Fruit fly (Drosophila melanogaster) whole organism, prepupa: Measurements from ENCODE around the gene CG6765.

Source experiments
- CG31627 ChIP-seq: fragments of 200-800 bp; sonication (Bioruptor generic); optimal IDR thresholded peaks from 3 replicates; lab custom pipeline; 2016; ENCODE audit warnings: missing biosample characterization, missing genetic modification characterization
- CG3919 ChIP-seq: fragments of 200-800 bp; sonication (Bioruptor generic); optimal IDR thresholded peaks from 3 replicates; lab custom pipeline; 2016; ENCODE audit warnings: missing biosample characterization, missing genetic modification characterization
- CG6792 ChIP-seq: fragments of 200-800 bp; sonication (Bioruptor generic); optimal IDR thresholded peaks from 3 replicates; lab custom pipeline; 2016; ENCODE audit warnings: missing biosample characterization, missing genetic modification characterization
- Gug ChIP-seq: fragments of 200-800 bp; sonication (Bioruptor generic); IDR thresholded peaks from 2 replicates; pipeline ENCODE4 v1.3.6; 2022; ENCODE audit warnings: missing biosample characterization, missing genetic modification characterization
- achi ChIP-seq: fragments of 200-800 bp; sonication (Bioruptor generic); optimal IDR thresholded peaks from 3 replicates; lab custom pipeline; 2016; ENCODE audit warnings: missing biosample characterization, missing genetic modification characterization
- cyc ChIP-seq: fragments of 200-800 bp; sonication (Bioruptor generic); optimal IDR thresholded peaks from 3 replicates; lab custom pipeline; 2016; ENCODE audit warnings: missing biosample characterization, missing genetic modification characterization

- no peak for TF ChIP-seq CG3919
- no peak for TF ChIP-seq CG31627
- no peak for TF ChIP-seq achi
- no peak for TF ChIP-seq Gug
- no peak for TF ChIP-seq CG6792 (GFP tag; lab: Kevin White, UChicago)
- TF ChIP-seq cyc (GFP tag; lab: Kevin White, UChicago) = no peak
Measured at dm6 chr3L:8541669-8542068, 29.1 kb downstream of the CG6765 start.
